Worm (Caenorhabditis elegans) whole organism, L4 larva: ENCODE measurements around the gene E_BE45912.2.

Source experiments
- F26F4.8 ChIP-seq: fragments of 200-800 bp; sonication (Bioruptor generic); conservative IDR thresholded peaks from 2 replicates; pipeline ENCODE4 v1.3.6; 2022; ENCODE audit warnings: missing genetic modification characterization, missing compliant biosample characterization
- F37D6.2 ChIP-seq: sonication (generic microtip); optimal IDR thresholded peaks from 2 replicates; lab custom pipeline; 2016; ENCODE audit warnings: mild to moderate bottlenecking, missing genetic modification characterization, missing compliant biosample characterization
- Y48G9A.11 ChIP-seq: fragments of 200-800 bp; sonication (Bioruptor generic); IDR thresholded peaks from 2 replicates; pipeline ENCODE4 v1.3.6; 2022; ENCODE audit warnings: missing genetic modification reagents, missing genetic modification characterization, missing compliant biosample characterization
- arid-1 ChIP-seq: fragments of 200-800 bp; sonication (Bioruptor generic); conservative IDR thresholded peaks from 2 replicates; pipeline ENCODE4 v1.3.6; 2022; ENCODE audit warnings: missing genetic modification reagents, missing genetic modification characterization, missing compliant biosample characterization
- ceh-28 ChIP-seq: fragments of 150-350 bp; optimal IDR thresholded peaks from 2 replicates; lab custom pipeline; 2014; ENCODE audit warnings: missing biosample characterization, missing genetic modification reagents, missing genetic modification characterization
- ctbp-1 ChIP-seq: fragments of 200-800 bp; sonication (Bioruptor generic); IDR thresholded peaks from 2 replicates; pipeline ENCODE4 v1.3.6; 2022; ENCODE audit warnings: missing genetic modification reagents, missing genetic modification characterization, missing compliant biosample characterization
- daf-12 ChIP-seq: fragments of 150-350 bp; optimal IDR thresholded peaks from 2 replicates; lab custom pipeline; 2014; ENCODE audit warnings: missing biosample characterization, missing genetic modification reagents, missing genetic modification characterization
- daf-16 ChIP-seq, 3 experiments: sonication (generic microtip); optimal IDR thresholded peaks; 2 replicates each; lab custom pipeline; 2016 to 2017; ENCODE audit warnings: missing genetic modification characterization in 3 of 3, missing genetic modification reagents in 3 of 3, mild to moderate bottlenecking in 2 of 3, missing compliant biosample characterization in 2 of 3, missing biosample characterization in 1 of 3, moderate library complexity in 1 of 3
- daf-8 ChIP-seq: fragments of 200-800 bp; sonication (Bioruptor generic); IDR thresholded peaks from 2 replicates; pipeline ENCODE4 v1.3.6; 2022; ENCODE audit warnings: missing genetic modification characterization, missing compliant biosample characterization
- fkh-10 ChIP-seq: fragments of 150-350 bp; optimal IDR thresholded peaks from 2 replicates; lab custom pipeline; 2014; ENCODE audit warnings: missing biosample characterization, missing genetic modification reagents, missing genetic modification characterization
- hif-1 ChIP-seq, 2 experiments: sonication (generic microtip); optimal IDR thresholded peaks; 2 replicates each; lab custom pipeline; 2016 to 2017; ENCODE audit warnings: missing compliant biosample characterization in 2 of 2, missing genetic modification characterization in 2 of 2, missing genetic modification reagents in 2 of 2, missing genotype in 2 of 2, mild to moderate bottlenecking in 1 of 2
- lim-7 ChIP-seq: fragments of 200-800 bp; sonication (Bioruptor generic); IDR thresholded peaks from 2 replicates; pipeline ENCODE4 v1.3.6; 2022; ENCODE audit warnings: missing genetic modification characterization, missing compliant biosample characterization
- lin-38 ChIP-seq: fragments of 200-800 bp; sonication (Bioruptor generic); IDR thresholded peaks from 2 replicates; pipeline ENCODE4 v1.3.6; 2022; ENCODE audit warnings: missing genetic modification reagents, missing genetic modification characterization, missing compliant biosample characterization
- madf-5 ChIP-seq, 2 experiments: fragments of 200-800 bp; sonication (Bioruptor generic); IDR thresholded peaks; 2 replicates each; pipeline ENCODE4 v1.3.6; 2022; ENCODE audit warnings: missing compliant biosample characterization in 2 of 2, missing genetic modification characterization in 2 of 2
- mes-2 ChIP-seq: sonication (generic microtip); optimal IDR thresholded peaks from 2 replicates; lab custom pipeline; 2016; ENCODE audit warnings: missing genotype, mild to moderate bottlenecking, missing genetic modification characterization, missing compliant biosample characterization; ENCODE audit not compliant: poor library complexity, severe bottlenecking
- mxl-3 ChIP-seq: fragments of 200-800 bp; sonication (Bioruptor generic); optimal IDR thresholded peaks from 2 replicates; lab custom pipeline; 2018; ENCODE audit warnings: mild to moderate bottlenecking, missing genetic modification characterization, missing compliant biosample characterization
- nhr-25 ChIP-seq: sonication (generic microtip); optimal IDR thresholded peaks from 2 replicates; lab custom pipeline; 2017; ENCODE audit warnings: missing genetic modification characterization, mild to moderate bottlenecking, missing compliant biosample characterization, antibody characterized with exemption, moderate library complexity, borderline replicate concordance; ENCODE audit not compliant: insufficient read depth
- nhr-42 ChIP-seq: fragments of 200-800 bp; sonication (Bioruptor generic); IDR thresholded peaks from 2 replicates; pipeline ENCODE4 v1.3.6; 2022; ENCODE audit warnings: missing genetic modification characterization, missing compliant biosample characterization
- sdz-12 ChIP-seq: fragments of 200-800 bp; sonication (Bioruptor generic); optimal IDR thresholded peaks from 2 replicates; lab custom pipeline; 2018; ENCODE audit warnings: mild to moderate bottlenecking, missing genetic modification characterization, missing compliant biosample characterization
- set-16 ChIP-seq: fragments of 200-800 bp; sonication (Bioruptor generic); IDR thresholded peaks from 2 replicates; pipeline ENCODE4 v1.3.6; 2022; ENCODE audit warnings: missing genetic modification reagents, missing genetic modification characterization, missing compliant biosample characterization
- spr-1 ChIP-seq: sonication (generic microtip); optimal IDR thresholded peaks from 2 replicates; lab custom pipeline; 2016; ENCODE audit warnings: mild to moderate bottlenecking, missing genetic modification characterization, missing compliant biosample characterization
- tag-97 ChIP-seq: fragments of 200-800 bp; sonication (Bioruptor generic); IDR thresholded peaks from 2 replicates; pipeline ENCODE4 v1.3.6; 2022; ENCODE audit warnings: missing genetic modification characterization, missing compliant biosample characterization
- vab-7 ChIP-seq: fragments of 200-800 bp; sonication (Bioruptor generic); IDR thresholded peaks from 2 replicates; pipeline ENCODE4 v1.3.6; 2022; ENCODE audit warnings: missing genetic modification reagents, missing genetic modification characterization, missing compliant biosample characterization
- zfp-2 ChIP-seq: sonication (generic microtip); optimal IDR thresholded peaks from 2 replicates; lab custom pipeline; 2016; ENCODE audit warnings: mild to moderate bottlenecking, missing genetic modification characterization, missing compliant biosample characterization
- zfp-3 ChIP-seq: fragments of 200-800 bp; sonication (Bioruptor generic); conservative IDR thresholded peaks from 2 replicates; pipeline ENCODE4 v1.3.6; 2022; ENCODE audit warnings: missing genetic modification reagents, missing genetic modification characterization, missing compliant biosample characterization

E_BE45912.2 gene

ce11 chrIII:1080536-1080935, 49.6 kb upstream of the E_BE45912.2 start, which contains the start of the genes rab-18 and kbp-4 (continued):
- no peak for TF ChIP-seq daf-8 (GFP tag; lab: Robert Waterston, UW)
- TF ChIP-seq hif-1 (tag; optimal IDR thresholded peaks at IDR 0.05; lab: Kevin White, UChicago), result peak in 1 of 2 experiments; percentile 71
- TF ChIP-seq nhr-42, result 0 out of 2 replicates have a peak, but pooled peaks have one; percentile 54
- peak; percentile 82 for TF ChIP-seq F37D6.2 (tag; lab: Kevin White, UChicago)
- peak; percentile 67 for TF ChIP-seq nhr-25 (tag; lab: Kevin White, UChicago)
- peak; percentile 77 for TF ChIP-seq ctbp-1 (GFP tag; lab: Robert Waterston, UW)
- peak; percentile 53 for TF ChIP-seq fkh-10 (GFP tag; lab: Kevin White, UChicago)

- TF ChIP-seq vab-7, result peak; percentile 48; the same call in 1 of the 2 replicates
- peak; percentile 33; the same call in 1 of the 2 replicates for TF ChIP-seq lin-38
- 0 out of 4 replicates have a peak, but pooled peaks of 1 of the 2 experiments have one; percentile 52 for TF ChIP-seq madf-5 (GFP tag; IDR thresholded peaks at IDR 0.05; lab: Robert Waterston, UW)
- peak; percentile 67; the same call in 1 of the 2 replicates for TF ChIP-seq lim-7 (GFP tag; lab: Robert Waterston, UW)
- 0 out of 2 replicates have a peak, but pooled peaks have one; percentile 18 for TF ChIP-seq arid-1 (GFP tag; lab: Robert Waterston, UW)
- 0 out of 2 replicates have a peak, but pooled peaks have one; percentile 45 for TF ChIP-seq zfp-3 (GFP tag; lab: Robert Waterston, UW)
- TF ChIP-seq, all 104 proteins: peak for 6; not testable (repeated sequence) for 98
Observed at ce11 chrIII:1076383-1076782, 45.5 kb upstream of the E_BE45912.2 start, which contains the start of gene uaf-1. Gene uaf-1, minus strand, starts transcription at chrIII:1076555.

ce11 chrIII:1074152-1074551, 43.2 kb upstream of the E_BE45912.2 start:
- TF ChIP-seq sdz-12 (GFP tag; lab: Kevin White, UChicago), result no peak
- TF ChIP-seq set-16 (GFP tag; lab: Robert Waterston, UW), result peak; percentile 77

DNA sequence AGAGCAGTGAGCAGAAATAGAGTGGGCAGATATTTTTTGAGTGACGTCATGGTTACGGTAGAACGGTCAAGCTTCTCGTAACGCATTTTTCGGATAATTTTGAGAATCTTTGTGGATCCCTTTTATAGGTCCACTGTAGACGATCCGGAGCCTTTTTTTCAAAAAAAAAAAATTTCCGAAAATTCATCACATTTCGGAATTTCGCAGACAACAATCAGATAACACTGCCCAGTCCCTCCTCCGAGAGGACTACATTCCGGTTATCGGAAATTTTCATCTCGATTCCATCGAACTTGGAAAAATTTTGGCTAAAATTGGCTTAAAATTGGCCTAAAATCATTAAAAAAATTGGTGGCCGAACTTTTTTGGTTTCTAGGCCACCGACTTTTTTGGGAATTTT, 29.1 kb upstream of the E_BE45912.2 start, which contains the start of gene BE0003N10.6:
Gene BE0003N10.6, minus strand, starts transcription at position 101 of the 400 bp plus-strand sequence.
- TF ChIP-seq mes-2 (no peak), F26F4.8 (GFP tag; lab: Robert Waterston, UW) (no peak), zfp-2 (tag; lab: Kevin White, UChicago) (no peak), tag-97 (GFP tag; lab: Robert Waterston, UW) (no peak)

ce11 chrIII:1058881-1059280, 28.0 kb upstream of the E_BE45912.2 start:
- peak; percentile 52 for TF ChIP-seq ceh-28 (tag; lab: Kevin White, UChicago)
- TF ChIP-seq daf-16 (GFP tag; optimal IDR thresholded peaks at IDR 0.05; lab: Kevin White, UChicago), result no peak
- no peak for TF ChIP-seq daf-16 (tag; optimal IDR thresholded peaks at IDR 0.05; lab: Kevin White, UChicago)
- TF ChIP-seq, all 104 proteins: peak for 1

DNA sequence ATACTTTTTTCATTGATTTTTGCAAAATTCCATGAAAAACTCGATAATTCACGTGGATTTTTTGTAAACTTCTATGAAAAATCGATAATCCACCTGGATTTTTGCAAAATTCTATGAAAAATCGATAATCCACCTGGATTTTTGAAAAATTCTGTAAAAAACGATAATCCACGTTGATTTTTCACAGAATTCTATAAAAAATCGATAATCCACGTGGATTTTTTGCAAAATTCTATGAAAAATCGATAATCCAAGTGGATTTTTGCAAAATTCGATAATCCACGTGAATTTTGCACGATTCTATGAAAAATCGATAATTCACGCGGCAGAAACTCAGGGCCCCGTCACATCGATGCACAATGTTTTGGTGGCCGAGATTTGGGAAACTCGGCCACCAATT, 27.2 kb upstream of the E_BE45912.2 start:
- peak; percentile 89 for TF ChIP-seq ceh-28 (tag; lab: Kevin White, UChicago)
- no peak for TF ChIP-seq spr-1 (tag; lab: Kevin White, UChicago)
- TF ChIP-seq Y48G9A.11 (GFP tag; lab: Robert Waterston, UW), result no peak
- no peak for TF ChIP-seq daf-12 (tag; lab: Kevin White, UChicago)
- TF ChIP-seq mxl-3 (GFP tag; lab: Kevin White, UChicago), result no peak

DNA sequence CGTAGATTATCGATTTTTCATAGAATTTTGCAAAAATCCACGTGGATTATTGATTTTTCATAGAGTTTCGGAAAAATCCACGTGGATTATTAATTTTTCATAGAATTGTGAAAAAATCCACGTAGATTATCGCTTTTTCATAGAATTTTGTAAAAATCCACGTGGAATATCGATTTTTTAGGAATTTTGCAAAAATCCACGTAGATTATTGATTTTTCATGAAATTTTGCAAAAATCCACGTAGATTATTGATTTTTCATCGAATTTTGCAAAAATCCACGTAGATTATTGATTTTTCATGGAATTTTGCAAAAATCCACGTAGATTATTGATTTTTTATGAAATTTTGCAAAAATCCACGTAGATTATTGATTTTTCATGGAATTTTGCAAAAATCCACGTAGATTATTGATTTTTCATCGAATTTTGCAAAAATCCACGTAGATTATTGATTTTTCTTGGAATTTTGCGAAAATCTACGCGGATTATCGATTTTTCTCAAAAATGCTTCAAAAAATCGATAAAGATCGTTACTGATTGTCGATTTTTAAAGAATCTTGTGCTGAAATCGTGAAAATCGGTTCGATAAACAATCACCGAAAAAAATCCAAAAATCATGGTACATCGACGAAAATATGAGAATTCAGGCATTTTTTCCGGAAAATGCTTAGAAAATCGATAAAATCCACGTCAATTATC, 26.2 kb upstream of the E_BE45912.2 start:
- TF ChIP-seq ceh-28 (tag; lab: Kevin White, UChicago), result peak; percentile 76
